Worm (Caenorhabditis elegans): ENCODE results near the gene grd-10.
"Not testable (repeated sequence)": the region's sequence is repeated elsewhere in the genome, so short reads cannot be mapped to it uniquely, and the experiment has no call there.

grd-10 gene

ce11 chrIV:3440848-3441247, at the start of gene grd-10:
Gene grd-10 (plus strand): TSS chrIV:3441055.
- no peak for TF ChIP-seq unc-62 (GFP tag; optimal IDR thresholded peaks at IDR 0.05)
- TF ChIP-seq snpc-3.4 (tag; optimal IDR thresholded peaks at IDR 0.05), result no peak
- no peak for TF ChIP-seq B0336.3 (GFP tag; IDR thresholded peaks at IDR 0.05)
- TF ChIP-seq C06A6.2 (GFP tag; conservative IDR thresholded peaks at IDR 0.05), result no peak
- no peak for TF ChIP-seq efl-1 (GFP tag; optimal IDR thresholded peaks at IDR 0.05)
- no peak for TF ChIP-seq zfh-2 (GFP tag; conservative IDR thresholded peaks at IDR 0.05)

ce11 chrIV:3394066-3394465, 46.8 kb upstream of the grd-10 start, which contains the start of gene C04C3.4:
Gene C04C3.4 (plus strand): TSS chrIV:3394366.
- not testable (repeated sequence) for TF ChIP-seq pha-4 (tag; optimal IDR thresholded peaks at IDR 0.05); madf-8 (GFP tag; conservative IDR thresholded peaks at IDR 0.05); hlh-26 (GFP tag; conservative IDR thresholded peaks at IDR 0.05)

ce11 chrIV:3395581-3395980, 45.3 kb upstream of the grd-10 start, which contains the start of gene C04C3.14:
Gene C04C3.14 (plus strand): TSS chrIV:3395881.
- no peak for TF ChIP-seq ceh-100 (GFP tag; IDR thresholded peaks at IDR 0.05)
- TF ChIP-seq egl-18 (GFP tag; IDR thresholded peaks at IDR 0.05), result no peak
- TF ChIP-seq rec-8 (tag; optimal IDR thresholded peaks at IDR 0.05), result no peak
- TF ChIP-seq ztf-18 (tag; optimal IDR thresholded peaks at IDR 0.05), result no peak
- no peak for TF ChIP-seq nhr-120 (GFP tag; IDR thresholded peaks at IDR 0.05)

ce11 chrIV:3398078-3398477, 42.8 kb upstream of the grd-10 start:
- TF ChIP-seq rec-8 (tag; optimal IDR thresholded peaks at IDR 0.05) (no peak), ceh-27 (GFP tag; optimal IDR thresholded peaks at IDR 0.05) (no peak), egrh-3 (GFP tag; IDR thresholded peaks at IDR 0.05) (peak; percentile 50; the same call in 1 of the 2 replicates), zfh-2 (GFP tag; conservative IDR thresholded peaks at IDR 0.05) (peak; percentile 62; the same call in 1 of the 2 replicates), snpc-3.4 (tag; optimal IDR thresholded peaks at IDR 0.05) (no peak), bed-2 (GFP tag; IDR thresholded peaks at IDR 0.05) (0 out of 2 replicates have a peak, but pooled peaks have one; percentile 26)

- TF ChIP-seq ztf-6 (GFP tag; IDR thresholded peaks at IDR 0.05) (no peak), B0261.1 (tag; optimal IDR thresholded peaks at IDR 0.05) (no peak), F23B12.7 (tag; optimal IDR thresholded peaks at IDR 0.05; ENCODE audit: insufficient read depth) (no peak), T26A5.8 (tag; optimal IDR thresholded peaks at IDR 0.05) (no peak), F10E7.11 (tag; optimal IDR thresholded peaks at IDR 0.05) (no peak), dpff-1 (tag; optimal IDR thresholded peaks at IDR 0.05) (no peak), cebp-1 (GFP tag; IDR thresholded peaks at IDR 0.05) (no peak), cebp-1 (tag; optimal IDR thresholded peaks at IDR 0.05) (peak; percentile 8), pbrm-1 (GFP tag; IDR thresholded peaks at IDR 0.05) (no peak), lin-40 (tag; optimal IDR thresholded peaks at IDR 0.05) (no peak), ceh-27 (GFP tag; optimal IDR thresholded peaks at IDR 0.05) (no peak), ama-1 (optimal IDR thresholded peaks at IDR 0.05) (no peak), ama-1 (GFP tag; optimal IDR thresholded peaks at IDR 0.05) (no peak), mcd-1 (GFP tag; IDR thresholded peaks at IDR 0.05) (peak; percentile 65), Y95B8A.8 (GFP tag; IDR thresholded peaks at IDR 0.05) (no peak), F37B4.10 (GFP tag; IDR thresholded peaks at IDR 0.05) (no peak), snpc-1.1 (tag; optimal IDR thresholded peaks at IDR 0.05; ENCODE audit: insufficient read depth) (no peak), tbp1 (GFP tag; optimal IDR thresholded peaks at IDR 0.05) (peak; percentile 10), F49E8.2 (tag; optimal IDR thresholded peaks at IDR 0.05; ENCODE audit: insufficient read depth) (no peak), B0336.3 (GFP tag; IDR thresholded peaks at IDR 0.05) (no peak), mes-4 (tag; optimal IDR thresholded peaks at IDR 0.05) (no peak), chd-7 (tag; optimal IDR thresholded peaks at IDR 0.05) (no peak), xnd-1 (tag; optimal IDR thresholded peaks at IDR 0.05) (no peak), madf-6 (GFP tag; IDR thresholded peaks at IDR 0.05) (no peak), somi-1 (GFP tag; optimal IDR thresholded peaks at IDR 0.05) (no peak), let-526 (GFP tag; IDR thresholded peaks at IDR 0.05) (no peak)
Observed at ce11 chrIV:3399015-3399722, 41.7 kb upstream of the grd-10 start, which contains the start of the genes dyf-3 and pdhb-1. Gene dyf-3 (minus strand): TSS chrIV:3399231. Gene pdhb-1 (plus strand): TSS chrIV:3399672.
